Worm (Caenorhabditis elegans): ENCODE measurements around the gene C14C6.3.

C14C6.3 gene

DNA sequence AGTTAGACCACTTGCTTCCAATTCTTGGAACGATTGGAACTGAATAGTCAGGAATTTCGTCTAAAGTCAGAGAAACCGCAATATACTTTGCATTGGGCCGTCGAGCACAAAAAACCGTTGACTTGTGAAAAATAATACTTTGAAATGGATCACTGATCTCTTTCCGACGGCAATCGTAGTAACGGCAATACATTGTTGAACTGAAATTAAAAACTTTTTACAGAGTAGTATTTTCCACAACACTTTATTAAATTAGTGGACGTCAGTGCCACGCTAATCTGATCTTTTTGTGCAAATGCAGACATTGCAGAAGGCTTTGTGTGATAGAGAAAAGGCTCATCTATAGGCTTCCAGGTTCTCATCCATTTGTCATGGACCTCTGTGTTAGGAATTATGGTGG, 9.1 kb downstream of the C14C6.3 start:
- TF ChIP-seq ztf-23 (GFP tag; IDR thresholded peaks at IDR 0.05) (no peak), tab-1 (GFP tag; IDR thresholded peaks at IDR 0.05) (no peak), ztf-29 (GFP tag; IDR thresholded peaks at IDR 0.05) (no peak), klf-2 (GFP tag; conservative IDR thresholded peaks at IDR 0.05) (no peak)

DNA sequence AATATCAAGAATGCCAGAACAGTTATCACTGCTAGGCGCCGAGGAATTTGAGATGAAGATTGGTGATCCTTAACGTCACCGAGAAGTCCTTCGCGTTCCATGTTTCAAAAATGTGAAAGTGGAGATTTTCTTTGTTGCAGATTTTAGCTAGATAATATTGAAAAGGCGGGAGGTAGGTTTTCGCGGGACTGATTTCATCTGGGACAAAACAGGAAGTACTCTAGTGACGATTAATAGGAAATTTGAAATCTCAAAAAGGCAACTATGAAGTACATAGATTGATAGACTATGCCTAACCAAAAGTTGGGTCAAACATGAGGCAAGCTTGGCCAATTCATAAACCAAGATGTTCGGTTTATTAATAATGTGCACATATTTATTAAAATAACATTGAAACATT, 9.8 kb downstream of the C14C6.3 start, which contains the start of gene C14C6.8:
C14C6.8 (minus strand) TSS at position 101 of the 400 bp plus-strand sequence.
- TF ChIP-seq ref-1 (GFP tag; conservative IDR thresholded peaks at IDR 0.05) (no peak), ztf-23 (GFP tag; IDR thresholded peaks at IDR 0.05) (no peak), tab-1 (GFP tag; IDR thresholded peaks at IDR 0.05) (no peak), klf-2 (GFP tag; conservative IDR thresholded peaks at IDR 0.05) (no peak), T22C8.4 (GFP tag; IDR thresholded peaks at IDR 0.05) (no peak), ztf-29 (GFP tag; IDR thresholded peaks at IDR 0.05) (no peak), cog-1 (tag; optimal IDR thresholded peaks at IDR 0.05) (no peak), flt-1 (GFP tag; IDR thresholded peaks at IDR 0.05) (no peak), med-1 (GFP tag; optimal IDR thresholded peaks at IDR 0.05; ENCODE audit: insufficient read depth) (no peak)

DNA sequence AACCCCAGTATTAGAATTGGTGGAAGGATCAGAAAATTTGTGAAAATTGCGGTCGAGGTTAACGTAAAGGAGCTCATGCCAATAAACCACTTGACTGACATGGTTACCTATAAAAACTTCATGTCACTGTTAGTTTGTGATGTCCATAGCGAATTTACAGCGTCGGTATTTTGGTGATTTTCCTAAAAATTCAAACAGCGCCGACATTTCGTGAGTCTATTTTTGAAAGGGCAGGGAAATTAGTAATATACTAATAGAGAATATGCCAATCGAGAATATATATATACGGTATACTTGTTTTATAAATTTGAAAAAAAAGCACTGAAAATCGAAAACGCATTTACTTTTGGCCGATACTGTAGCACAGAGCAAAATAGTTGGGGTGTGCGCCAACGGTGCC, 12.8 kb downstream of the C14C6.3 start, which contains the start of gene srx-8:
srx-8 (minus strand) TSS at position 101 of the 400 bp plus-strand sequence.
- no peak for TF ChIP-seq tab-1 (GFP tag; IDR thresholded peaks at IDR 0.05)
- TF ChIP-seq cog-1 (tag; optimal IDR thresholded peaks at IDR 0.05) = no peak
- TF ChIP-seq flt-1 (GFP tag; IDR thresholded peaks at IDR 0.05) = no peak
- TF ChIP-seq ztf-23 (GFP tag; IDR thresholded peaks at IDR 0.05) = no peak
- no peak for TF ChIP-seq T22C8.4 (GFP tag; IDR thresholded peaks at IDR 0.05)
- TF ChIP-seq med-1 (GFP tag; optimal IDR thresholded peaks at IDR 0.05; ENCODE audit: insufficient read depth) = no peak
- TF ChIP-seq klf-2 (GFP tag; conservative IDR thresholded peaks at IDR 0.05) = no peak
- no peak for TF ChIP-seq ztf-29 (GFP tag; IDR thresholded peaks at IDR 0.05)
- TF ChIP-seq ref-1 (GFP tag; conservative IDR thresholded peaks at IDR 0.05) = no peak

DNA sequence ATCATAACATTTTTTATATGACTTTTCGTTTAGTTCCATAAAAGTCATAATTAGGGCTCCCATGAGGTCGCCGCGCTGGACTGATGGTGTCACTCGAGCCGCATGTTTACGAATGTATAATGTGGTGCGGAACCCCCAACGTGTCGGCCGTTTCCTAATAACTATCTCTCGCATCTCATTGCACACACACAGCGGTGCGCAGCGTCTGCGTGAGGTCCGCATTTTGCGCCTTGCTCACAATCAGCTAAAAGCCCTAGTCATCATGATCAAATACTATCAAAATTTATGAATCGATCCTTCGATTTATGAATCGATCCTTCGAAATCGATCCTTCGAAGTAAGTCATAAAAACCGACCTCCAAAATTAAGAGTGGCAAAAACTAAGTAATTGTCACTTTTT, 16.7 kb downstream of the C14C6.3 start, which contains the start of gene srx-7:
srx-7 (plus strand) TSS at position 256 of the 400 bp plus-strand sequence.
- TF ChIP-seq cog-1 (tag; optimal IDR thresholded peaks at IDR 0.05) = no peak
- no peak for TF ChIP-seq ztf-23 (GFP tag; IDR thresholded peaks at IDR 0.05)
- TF ChIP-seq T22C8.4 (GFP tag; IDR thresholded peaks at IDR 0.05) = no peak
- TF ChIP-seq tab-1 (GFP tag; IDR thresholded peaks at IDR 0.05) = no peak
- no peak for TF ChIP-seq ref-1 (GFP tag; conservative IDR thresholded peaks at IDR 0.05)
- TF ChIP-seq flt-1 (GFP tag; IDR thresholded peaks at IDR 0.05) = no peak
- TF ChIP-seq med-1 (GFP tag; optimal IDR thresholded peaks at IDR 0.05; ENCODE audit: insufficient read depth) = no peak
- TF ChIP-seq klf-2 (GFP tag; conservative IDR thresholded peaks at IDR 0.05) = no peak
- TF ChIP-seq ztf-29 (GFP tag; IDR thresholded peaks at IDR 0.05) = no peak

DNA sequence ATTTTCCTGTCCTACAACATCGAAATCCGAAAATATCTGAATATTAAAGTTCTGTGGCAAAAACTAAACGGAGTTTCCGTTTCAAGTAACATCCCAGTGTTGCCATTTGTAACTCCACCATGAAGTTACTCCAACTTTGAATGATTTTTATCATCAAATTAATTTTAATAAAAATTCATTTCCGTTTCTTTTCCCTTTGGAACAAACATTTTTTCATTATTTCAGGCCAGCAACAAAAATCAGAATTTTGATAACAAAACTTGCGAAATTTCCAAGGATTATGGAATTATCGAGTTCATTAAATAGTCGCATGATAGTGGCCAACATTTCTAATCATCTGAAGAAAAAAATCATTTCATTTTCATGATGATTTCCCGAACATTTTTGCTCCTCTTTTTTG, 19.6 kb downstream of the C14C6.3 start, which contains the start of gene C14C6.2:
C14C6.2 (plus strand) TSS at position 301 of the 400 bp plus-strand sequence.
- no peak for TF ChIP-seq med-1 (GFP tag; optimal IDR thresholded peaks at IDR 0.05; ENCODE audit: insufficient read depth)
- TF ChIP-seq ref-1 (GFP tag; conservative IDR thresholded peaks at IDR 0.05) = no peak
- TF ChIP-seq cog-1 (tag; optimal IDR thresholded peaks at IDR 0.05) = no peak
- no peak for TF ChIP-seq flt-1 (GFP tag; IDR thresholded peaks at IDR 0.05)
- TF ChIP-seq klf-2 (GFP tag; conservative IDR thresholded peaks at IDR 0.05) = no peak
- no peak for TF ChIP-seq tab-1 (GFP tag; IDR thresholded peaks at IDR 0.05)
- TF ChIP-seq ztf-29 (GFP tag; IDR thresholded peaks at IDR 0.05) = no peak
- TF ChIP-seq T22C8.4 (GFP tag; IDR thresholded peaks at IDR 0.05) = no peak
- TF ChIP-seq ztf-23 (GFP tag; IDR thresholded peaks at IDR 0.05) = no peak

DNA sequence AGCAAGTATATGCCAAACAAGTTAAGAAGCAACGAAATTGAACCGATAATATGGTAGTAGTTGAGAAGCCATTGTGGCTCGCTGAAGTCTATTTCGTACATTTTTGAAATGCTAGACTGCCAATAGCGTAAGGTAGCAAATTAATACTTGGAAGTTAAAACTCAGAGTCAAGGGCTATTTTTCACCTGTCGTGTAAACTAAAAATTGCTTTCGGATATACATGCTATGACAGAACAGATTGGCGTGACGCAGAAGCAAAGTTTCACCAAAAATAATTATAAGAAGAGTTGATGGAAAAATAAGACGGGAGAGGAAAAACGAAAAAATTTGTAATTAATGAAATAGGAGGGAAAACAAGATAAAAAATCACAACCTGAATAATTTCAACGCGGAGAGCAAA, 22.7 kb downstream of the C14C6.3 start, which contains the start of gene sri-73:
sri-73 (minus strand) TSS at position 101 of the 400 bp plus-strand sequence.
- TF ChIP-seq med-1 (GFP tag; optimal IDR thresholded peaks at IDR 0.05; ENCODE audit: insufficient read depth) (no peak), ztf-23 (GFP tag; IDR thresholded peaks at IDR 0.05) (no peak), T22C8.4 (GFP tag; IDR thresholded peaks at IDR 0.05) (no peak), cog-1 (tag; optimal IDR thresholded peaks at IDR 0.05) (no peak), klf-2 (GFP tag; conservative IDR thresholded peaks at IDR 0.05) (no peak)

DNA sequence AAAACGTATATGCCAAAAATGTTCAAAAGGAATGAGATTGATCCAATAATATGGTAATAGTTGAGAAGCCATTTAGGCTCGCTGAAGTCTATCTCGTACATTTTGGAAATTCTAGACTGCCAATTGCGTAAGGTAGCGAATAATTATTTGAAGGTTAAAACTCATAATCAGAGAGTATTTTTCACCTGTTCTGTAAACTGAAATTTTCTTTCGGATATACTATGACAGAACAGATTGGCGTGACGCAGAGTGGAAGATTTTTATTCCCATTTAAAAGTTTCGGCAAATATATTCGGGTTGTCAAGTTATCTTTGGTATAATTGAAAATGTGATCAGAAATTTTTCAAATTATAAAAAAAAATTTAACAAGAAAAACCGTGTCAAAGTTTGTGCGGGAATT, 24.8 kb downstream of the C14C6.3 start, which contains the start of gene sri-72:
sri-72 (minus strand) TSS at position 101 of the 400 bp plus-strand sequence.
- TF ChIP-seq T22C8.4 (GFP tag; IDR thresholded peaks at IDR 0.05) = no peak
- no peak for TF ChIP-seq ztf-23 (GFP tag; IDR thresholded peaks at IDR 0.05)
- no peak for TF ChIP-seq klf-2 (GFP tag; conservative IDR thresholded peaks at IDR 0.05)
- TF ChIP-seq cog-1 (tag; optimal IDR thresholded peaks at IDR 0.05) = no peak
- no peak for TF ChIP-seq ztf-29 (GFP tag; IDR thresholded peaks at IDR 0.05)
- TF ChIP-seq med-1 (GFP tag; optimal IDR thresholded peaks at IDR 0.05; ENCODE audit: insufficient read depth) = no peak
- TF ChIP-seq flt-1 (GFP tag; IDR thresholded peaks at IDR 0.05) = no peak
- no peak for TF ChIP-seq ref-1 (GFP tag; conservative IDR thresholded peaks at IDR 0.05)
- TF ChIP-seq tab-1 (GFP tag; IDR thresholded peaks at IDR 0.05) = no peak

DNA sequence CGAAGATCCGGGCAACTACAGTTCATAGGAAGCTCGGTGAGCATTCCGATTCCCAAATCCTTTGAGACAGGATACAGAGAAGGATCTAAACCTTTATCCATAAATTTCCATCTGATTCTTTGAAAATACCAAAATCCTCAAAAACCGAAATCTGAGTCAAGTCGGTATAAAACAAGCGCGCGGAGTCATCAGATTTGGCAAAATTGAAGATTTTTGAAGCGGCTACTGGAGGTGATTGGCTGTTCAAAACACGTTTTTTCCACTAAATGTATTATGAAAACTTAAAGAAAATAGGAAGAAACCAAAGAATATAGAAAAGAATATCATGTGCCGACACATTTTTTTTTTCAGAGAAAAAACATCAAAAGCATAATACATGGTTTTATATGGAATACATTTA, 31.4 kb downstream of the C14C6.3 start, which contains the start of gene C14C6.13:
C14C6.13 (minus strand) TSS at position 101 of the 400 bp plus-strand sequence.
- TF ChIP-seq cog-1 (tag; optimal IDR thresholded peaks at IDR 0.05) = no peak
- TF ChIP-seq flt-1 (GFP tag; IDR thresholded peaks at IDR 0.05) = no peak
- TF ChIP-seq med-1 (GFP tag; optimal IDR thresholded peaks at IDR 0.05; ENCODE audit: insufficient read depth) = no peak
- TF ChIP-seq ztf-23 (GFP tag; IDR thresholded peaks at IDR 0.05) = no peak
- TF ChIP-seq T22C8.4 (GFP tag; IDR thresholded peaks at IDR 0.05) = no peak
- no peak for TF ChIP-seq ref-1 (GFP tag; conservative IDR thresholded peaks at IDR 0.05)
- TF ChIP-seq klf-2 (GFP tag; conservative IDR thresholded peaks at IDR 0.05) = no peak
- TF ChIP-seq tab-1 (GFP tag; IDR thresholded peaks at IDR 0.05) = no peak
- TF ChIP-seq ztf-29 (GFP tag; IDR thresholded peaks at IDR 0.05) = no peak

DNA sequence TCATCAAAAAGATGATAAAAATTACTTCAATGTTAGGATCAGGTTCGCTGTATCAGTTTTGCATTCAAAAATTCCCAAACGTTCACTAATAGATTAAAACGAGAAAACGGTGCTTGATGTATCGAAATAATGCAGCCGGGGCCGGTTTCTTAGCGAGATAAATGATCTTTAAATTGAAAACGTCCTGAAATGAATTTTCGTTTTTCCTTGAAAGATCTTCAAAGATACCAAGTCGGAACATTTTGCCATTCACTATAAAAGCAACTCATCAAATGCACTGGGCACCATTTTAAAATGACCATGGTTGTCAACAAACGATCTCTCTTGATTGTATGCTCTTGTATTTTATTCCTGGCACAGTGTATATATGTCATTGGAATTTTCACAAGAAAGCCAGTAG, 32.8 kb downstream of the C14C6.3 start, which contains the start of gene K06H6.5:
K06H6.5 (plus strand) TSS at position 301 of the 400 bp plus-strand sequence.
- TF ChIP-seq klf-2 (GFP tag; conservative IDR thresholded peaks at IDR 0.05) = no peak
- TF ChIP-seq tab-1 (GFP tag; IDR thresholded peaks at IDR 0.05) = no peak
- TF ChIP-seq flt-1 (GFP tag; IDR thresholded peaks at IDR 0.05) = no peak
- TF ChIP-seq ref-1 (GFP tag; conservative IDR thresholded peaks at IDR 0.05) = no peak
- TF ChIP-seq med-1 (GFP tag; optimal IDR thresholded peaks at IDR 0.05; ENCODE audit: insufficient read depth) = no peak
- TF ChIP-seq ztf-29 (GFP tag; IDR thresholded peaks at IDR 0.05) = no peak
- no peak for TF ChIP-seq T22C8.4 (GFP tag; IDR thresholded peaks at IDR 0.05)
- TF ChIP-seq cog-1 (tag; optimal IDR thresholded peaks at IDR 0.05) = no peak
- TF ChIP-seq ztf-23 (GFP tag; IDR thresholded peaks at IDR 0.05) = no peak

All from whole organism, midembryonic.